Worm (Caenorhabditis elegans) whole organism, late embryonic: Measurements from ENCODE around the gene K02F3.12.

Source experiments
- K02D7.2 ChIP-seq: sonication (generic microtip); optimal IDR thresholded peaks from 2 replicates; lab custom pipeline; 2017; ENCODE audit warnings: mild to moderate bottlenecking, missing genetic modification characterization, missing compliant biosample characterization
- ama-1 ChIP-seq: fragments of 150-350 bp; optimal IDR thresholded peaks from 2 replicates; lab custom pipeline; 2014
- ceh-14 ChIP-seq: sonication (generic microtip); optimal IDR thresholded peaks from 2 replicates; lab custom pipeline; 2016; ENCODE audit warnings: missing genotype, missing genetic modification characterization, missing compliant biosample characterization
- ceh-22 ChIP-seq: sonication (generic microtip); optimal IDR thresholded peaks from 2 replicates; lab custom pipeline; 2017; ENCODE audit warnings: missing biosample characterization, missing genetic modification characterization
- ceh-48 ChIP-seq: sonication (generic microtip); optimal IDR thresholded peaks from 2 replicates; lab custom pipeline; 2016; ENCODE audit warnings: missing genetic modification characterization, inconsistent platforms, missing compliant biosample characterization
- dmd-4 ChIP-seq: sonication (generic microtip); optimal IDR thresholded peaks from 2 replicates; lab custom pipeline; 2016; ENCODE audit warnings: borderline replicate concordance, missing genetic modification characterization, missing compliant biosample characterization
- fkh-6 ChIP-seq: sonication (generic microtip); optimal IDR thresholded peaks from 2 replicates; lab custom pipeline; 2016; ENCODE audit warnings: missing genetic modification characterization, missing compliant biosample characterization
- hlh-8 ChIP-seq: sonication (generic microtip); optimal IDR thresholded peaks from 2 replicates; lab custom pipeline; 2016; ENCODE audit warnings: missing genotype, missing genetic modification characterization, missing compliant biosample characterization
- lin-11 ChIP-seq: fragments of 200-800 bp; sonication (Bioruptor generic); optimal IDR thresholded peaks from 2 replicates; lab custom pipeline; 2018; ENCODE audit warnings: mild to moderate bottlenecking, missing genetic modification characterization, missing compliant biosample characterization
- nhr-11 ChIP-seq: fragments of 150-350 bp; optimal IDR thresholded peaks from 2 replicates; lab custom pipeline; 2014; ENCODE audit warnings: missing biosample characterization, missing genetic modification characterization
- pag-3 ChIP-seq: sonication (generic microtip); optimal IDR thresholded peaks from 2 replicates; lab custom pipeline; 2016; ENCODE audit warnings: missing compliant biosample characterization, missing genetic modification characterization, borderline replicate concordance
- ref-2 ChIP-seq: sonication (generic microtip); optimal IDR thresholded peaks from 2 replicates; lab custom pipeline; 2016; ENCODE audit warnings: missing genetic modification characterization, missing compliant biosample characterization
- unc-3 ChIP-seq, 2 experiments: fragments of 200-800 bp in 1 of 2; sonication (Bioruptor generic) in 1 of 2; sonication (generic microtip) in 1 of 2; conservative IDR thresholded peaks in 1 of 2; optimal IDR thresholded peaks in 1 of 2; 2 replicates each; pipeline versions ENCODE4 v1.3.6 to Lab custom; 2016 to 2022; ENCODE audit warnings: missing compliant biosample characterization in 2 of 2, missing genetic modification characterization in 2 of 2, missing genetic modification reagents in 1 of 2

DNA sequence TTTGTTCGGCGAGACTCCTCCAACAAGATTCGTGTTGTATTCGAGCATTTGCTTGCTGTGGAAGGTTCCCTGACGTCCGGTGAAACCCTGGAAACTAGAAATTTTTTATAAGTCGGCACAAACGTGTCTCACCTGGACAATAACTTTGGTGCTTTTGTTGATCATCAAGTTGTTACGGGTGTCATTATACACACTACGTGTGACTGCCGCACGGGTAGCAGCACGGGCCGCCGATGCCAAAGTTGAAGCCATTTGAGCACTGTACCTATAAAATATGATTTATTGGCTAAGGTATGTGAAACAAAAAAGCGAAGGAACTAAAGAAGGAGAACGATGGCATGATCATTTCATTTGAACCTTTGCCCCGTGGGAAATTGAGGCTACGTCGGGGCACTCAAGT, 44.8 kb downstream of the K02F3.12 start, which contains the start of gene sucl-2:
- TF ChIP-seq ceh-14 (tag; lab: Kevin White, UChicago) = no peak
- no peak for TF ChIP-seq ref-2 (tag; lab: Kevin White, UChicago)
- no peak for TF ChIP-seq ceh-22 (tag; lab: Kevin White, UChicago)
- TF ChIP-seq dmd-4 (tag; lab: Kevin White, UChicago) = no peak
- TF ChIP-seq nhr-11 (tag; lab: Kevin White, UChicago) = no peak
- no peak for TF ChIP-seq fkh-6 (tag; lab: Kevin White, UChicago)
- no peak for TF ChIP-seq unc-3 (GFP tag; conservative IDR thresholded peaks at IDR 0.05; lab: Robert Waterston, UW)
- TF ChIP-seq unc-3 (tag; optimal IDR thresholded peaks at IDR 0.05; lab: Kevin White, UChicago) = no peak
- no peak for TF ChIP-seq ceh-48 (tag; lab: Kevin White, UChicago)
- no peak for TF ChIP-seq ama-1 (lab: Kevin White, UChicago)
- TF ChIP-seq hlh-8 (tag; lab: Kevin White, UChicago) = no peak
- no peak for TF ChIP-seq K02D7.2 (tag; lab: Kevin White, UChicago)
- no peak for TF ChIP-seq pag-3 (tag; lab: Kevin White, UChicago)
- no peak for TF ChIP-seq lin-11 (tag; lab: Kevin White, UChicago)
